Fruit fly (Drosophila melanogaster): ENCODE measurements around the gene pelo.

The pelo gene

DNA sequence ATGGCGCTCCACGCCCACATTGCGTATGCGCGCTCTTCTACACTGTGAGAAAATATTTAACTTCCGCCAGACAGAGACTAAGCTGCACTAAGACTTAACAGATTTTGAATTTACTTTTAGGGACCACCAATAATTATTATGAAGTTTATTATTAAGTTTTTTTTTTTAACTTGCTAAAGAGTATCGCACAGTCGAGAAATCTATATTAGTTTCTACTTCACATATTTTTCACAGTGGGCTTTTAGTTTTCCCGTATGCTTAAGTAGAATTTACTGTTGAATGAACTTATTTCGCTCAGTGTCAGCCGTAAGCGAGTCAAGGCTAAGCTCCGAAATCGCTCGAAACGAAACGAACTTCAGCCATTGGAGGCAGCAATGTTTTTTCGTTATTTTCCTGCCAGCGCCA lies 40.1 kb upstream of the pelo start (continued):
- TF ChIP-seq fu2 (GFP tag; optimal IDR thresholded peaks at IDR 0.05) (peak; percentile 39), CG6654 (GFP tag; optimal IDR thresholded peaks at IDR 0.05) (peak; percentile 44), CG6254 (GFP tag; optimal IDR thresholded peaks at IDR 0.05) (peak; percentile 17), CG1233 (GFP tag; optimal IDR thresholded peaks at IDR 0.05) (peak; percentile 75), CG10267 (tag; optimal IDR thresholded peaks at IDR 0.05) (peak; percentile 65), CG11247 (GFP tag; IDR thresholded peaks at IDR 0.05) (peak; percentile 46), btn (GFP tag; optimal IDR thresholded peaks at IDR 0.05) (no peak), tio (GFP tag; optimal IDR thresholded peaks at IDR 0.05) (peak; percentile 52), hkb (optimal IDR thresholded peaks at IDR 0.05) (no peak), hkb (GFP tag; IDR thresholded peaks at IDR 0.05) (peak; percentile 83), Poxn (GFP tag; IDR thresholded peaks at IDR 0.05) (no peak), stc (GFP tag; IDR thresholded peaks at IDR 0.05) (peak; percentile 64), Bteb2 (GFP tag; optimal IDR thresholded peaks at IDR 0.05) (peak; percentile 23), Dfd (GFP tag; optimal IDR thresholded peaks at IDR 0.05) (no peak), CG8924 (tag; optimal IDR thresholded peaks at IDR 0.05) (peak; percentile 75), ind (GFP tag; optimal IDR thresholded peaks at IDR 0.05) (peak; percentile 66), dmrt99B (tag; optimal IDR thresholded peaks at IDR 0.05) (peak; percentile 88), Med (GFP tag) (peak; percentile 92), CG9817 (tag; optimal IDR thresholded peaks at IDR 0.05) (peak; percentile 59), cas (GFP tag; IDR thresholded peaks at IDR 0.05) (no peak), sens (GFP tag) (peak; percentile 83), sisA (GFP tag; IDR thresholded peaks at IDR 0.05) (peak; percentile 68), CG9932 (GFP tag; IDR thresholded peaks at IDR 0.05) (peak; percentile 62), fru (optimal IDR thresholded peaks at IDR 0.05) (no peak), Ssrp (tag; optimal IDR thresholded peaks at IDR 0.05) (peak; percentile 66), lilli (GFP tag; optimal IDR thresholded peaks at IDR 0.05) (peak; percentile 78), CG31388 (GFP tag; optimal IDR thresholded peaks at IDR 0.05) (no peak), jing (GFP tag; optimal IDR thresholded peaks at IDR 0.05) (no peak), CG32772 (GFP tag; IDR thresholded peaks at IDR 0.05) (0 out of 2 replicates have a peak, but pooled peaks have one; percentile 51), CG2678 (tag; optimal IDR thresholded peaks at IDR 0.05) (peak; percentile 91), Abd-B (GFP tag; optimal IDR thresholded peaks at IDR 0.05) (peak; percentile 45), al (GFP tag; IDR thresholded peaks at IDR 0.05) (no peak; the same call in 1 of the 2 replicates), Spps (tag; optimal IDR thresholded peaks at IDR 0.05) (no peak), CG8765 (GFP tag; IDR thresholded peaks at IDR 0.05) (peak; percentile 22; the same call in 1 of the 2 replicates), ewg (GFP tag; optimal IDR thresholded peaks at IDR 0.05) (peak; percentile 82), z (GFP tag; IDR thresholded peaks at IDR 0.05) (no peak), CG10366 (GFP tag; IDR thresholded peaks at IDR 0.05) (peak; percentile 47), CG4854 (GFP tag; optimal IDR thresholded peaks at IDR 0.05) (no peak), CG11723 (GFP tag; optimal IDR thresholded peaks at IDR 0.05) (peak; percentile 31), CG1792 (GFP tag; optimal IDR thresholded peaks at IDR 0.05) (peak; percentile 55), eyg (GFP tag; optimal IDR thresholded peaks at IDR 0.05) (peak; percentile 26), lmd (GFP tag; IDR thresholded peaks at IDR 0.05) (peak; percentile 76), tx (GFP tag; optimal IDR thresholded peaks at IDR 0.05) (peak; percentile 34), CG12659 (GFP tag; optimal IDR thresholded peaks at IDR 0.05) (peak; percentile 84), Rfx (GFP tag; IDR thresholded peaks at IDR 0.05) (peak; percentile 72), NfI (GFP tag; optimal IDR thresholded peaks at IDR 0.05) (peak; percentile 81), dysf (GFP tag; IDR thresholded peaks at IDR 0.05) (peak; percentile 89), CG5180 (GFP tag; optimal IDR thresholded peaks at IDR 0.05) (peak; percentile 68), az2 (GFP tag; optimal IDR thresholded peaks at IDR 0.05) (peak; percentile 23), her (GFP tag; optimal IDR thresholded peaks at IDR 0.05) (no peak), Hey (tag; optimal IDR thresholded peaks at IDR 0.05) (no peak), CG6272 (GFP tag; IDR thresholded peaks at IDR 0.05) (peak; percentile 50), Dip3 (GFP tag; optimal IDR thresholded peaks at IDR 0.05) (peak; percentile 62)
